Worm (Caenorhabditis elegans) whole organism, L1 larva: ENCODE results near the gene ugtp-1.

Experiments used
- C04F5.9 ChIP-seq: sonication (generic microtip); optimal IDR thresholded peaks from 2 replicates; lab custom pipeline; 2016; ENCODE audit warnings: missing genetic modification characterization, missing compliant biosample characterization
- Y116A8C.19 ChIP-seq: sonication (generic microtip); optimal IDR thresholded peaks from 2 replicates; lab custom pipeline; 2016; ENCODE audit warnings: missing compliant biosample characterization, missing genetic modification characterization, borderline replicate concordance
- alr-1 ChIP-seq: fragments of 200-800 bp; sonication (Bioruptor generic); optimal IDR thresholded peaks from 2 replicates; lab custom pipeline; 2018; ENCODE audit warnings: borderline replicate concordance, mild to moderate bottlenecking, missing genetic modification characterization, missing compliant biosample characterization
- ama-1 ChIP-seq: fragments of 150-350 bp; optimal IDR thresholded peaks from 2 replicates; lab custom pipeline; 2014
- ceh-63 ChIP-seq: fragments of 200-800 bp; sonication (Bioruptor generic); optimal IDR thresholded peaks from 2 replicates; lab custom pipeline; 2018; ENCODE audit warnings: mild to moderate bottlenecking, missing genetic modification characterization, missing compliant biosample characterization
- ceh-8 ChIP-seq: fragments of 200-800 bp; sonication (Bioruptor generic); optimal IDR thresholded peaks from 2 replicates; lab custom pipeline; 2018; ENCODE audit warnings: mild to moderate bottlenecking, missing genetic modification characterization, moderate library complexity, missing compliant biosample characterization
- ceh-82 ChIP-seq, 3 experiments: fragments of 150-350 bp in 1 of 3; sonication (generic microtip) in 2 of 3; optimal IDR thresholded peaks; 2 replicates each; lab custom pipeline; 2014 to 2017; ENCODE audit warnings: missing biosample characterization in 3 of 3, missing genetic modification characterization in 3 of 3
- ceh-90 ChIP-seq: sonication (generic microtip); optimal IDR thresholded peaks from 2 replicates; lab custom pipeline; 2016; ENCODE audit warnings: missing genetic modification characterization, missing compliant biosample characterization
- ces-1 ChIP-seq: fragments of 150-350 bp; optimal IDR thresholded peaks from 2 replicates; lab custom pipeline; 2014; ENCODE audit warnings: missing biosample characterization, missing genetic modification reagents, missing genetic modification characterization
- efl-1 ChIP-seq, 4 experiments: fragments of 150-350 bp; optimal IDR thresholded peaks in 3 of 4; peaks in 1 of 4; 1 replicate in 1 of 4; 2 replicates in 3 of 4; lab custom pipeline; 2014; ENCODE audit warnings: missing biosample characterization in 2 of 4, missing genetic modification characterization in 2 of 4, missing genetic modification reagents in 2 of 4
- efl-3 ChIP-seq: fragments of 200-800 bp; sonication (Bioruptor generic); optimal IDR thresholded peaks from 2 replicates; lab custom pipeline; 2018; ENCODE audit warnings: mild to moderate bottlenecking, missing genetic modification characterization, missing compliant biosample characterization
- egl-27 ChIP-seq, 2 experiments: fragments of 150-350 bp in 1 of 2; sonication (generic microtip); optimal IDR thresholded peaks; 3 replicates each; lab custom pipeline; 2017 to 2018; ENCODE audit warnings: missing biosample characterization in 2 of 2, missing genetic modification characterization in 2 of 2, missing genetic modification reagents in 2 of 2
- elt-2 ChIP-seq: sonication (generic microtip); optimal IDR thresholded peaks from 2 replicates; lab custom pipeline; 2016; ENCODE audit warnings: missing genetic modification characterization, mild to moderate bottlenecking, inconsistent platforms, missing compliant biosample characterization, missing genetic modification reagents
- elt-3 ChIP-seq, 6 experiments: fragments of 150-350 bp in 1 of 6; sonication (generic microtip); optimal IDR thresholded peaks; 2 replicates each; lab custom pipeline; 2017 to 2018; ENCODE audit warnings: missing biosample characterization in 6 of 6, missing genetic modification characterization in 6 of 6, inconsistent platforms in 1 of 6
- fkh-10 ChIP-seq: sonication (generic microtip); optimal IDR thresholded peaks from 2 replicates; lab custom pipeline; 2017; ENCODE audit warnings: missing biosample characterization, missing genetic modification reagents, missing genetic modification characterization
- fkh-8 ChIP-seq: sonication (generic microtip); optimal IDR thresholded peaks from 2 replicates; lab custom pipeline; 2016; ENCODE audit warnings: mild to moderate bottlenecking, missing genetic modification characterization, missing compliant biosample characterization
- fos-1 ChIP-seq: fragments of 150-350 bp; optimal IDR thresholded peaks from 2 replicates; lab custom pipeline; 2014; ENCODE audit warnings: missing biosample characterization, missing genetic modification characterization
- grh-1 ChIP-seq: fragments of 200-800 bp; sonication (Bioruptor generic); IDR thresholded peaks from 2 replicates; pipeline ENCODE4 v1.3.6; 2022; ENCODE audit warnings: missing genetic modification reagents, missing genetic modification characterization, missing compliant biosample characterization
- hlh-17 ChIP-seq: fragments of 200-800 bp; sonication (Bioruptor generic); optimal IDR thresholded peaks from 2 replicates; lab custom pipeline; 2018; ENCODE audit warnings: missing genetic modification characterization, mild to moderate bottlenecking, missing compliant biosample characterization, moderate library complexity, borderline replicate concordance
- hlh-4 ChIP-seq: sonication (generic microtip); optimal IDR thresholded peaks from 2 replicates; lab custom pipeline; 2016; ENCODE audit warnings: mild to moderate bottlenecking, missing genetic modification characterization, missing compliant biosample characterization
- isw-1 ChIP-seq: fragments of 200-800 bp; sonication (Bioruptor generic); IDR thresholded peaks from 2 replicates; pipeline ENCODE4 v1.3.6; 2022; ENCODE audit warnings: missing genetic modification characterization, missing compliant biosample characterization
- lin-14 ChIP-seq: fragments of 200-800 bp; sonication (Bioruptor generic); optimal IDR thresholded peaks from 2 replicates; lab custom pipeline; 2018; ENCODE audit warnings: mild to moderate bottlenecking, missing genetic modification characterization, moderate library complexity, missing compliant biosample characterization
- lin-15B ChIP-seq: fragments of 150-350 bp; sonication (generic microtip); optimal IDR thresholded peaks from 3 replicates; lab custom pipeline; 2014; ENCODE audit warnings: missing biosample characterization, missing genetic modification characterization
- lir-3 ChIP-seq: sonication (generic microtip); optimal IDR thresholded peaks from 2 replicates; lab custom pipeline; 2016; ENCODE audit warnings: mild to moderate bottlenecking, missing genetic modification characterization, moderate library complexity, missing compliant biosample characterization; ENCODE audit not compliant: poor library complexity
- lsy-2 ChIP-seq, 2 experiments: fragments of 150-350 bp; optimal IDR thresholded peaks; 2 replicates each; lab custom pipeline; 2014; ENCODE audit warnings: missing biosample characterization in 2 of 2, missing genetic modification characterization in 2 of 2
- mdl-1 ChIP-seq, 2 experiments: fragments of 150-350 bp; optimal IDR thresholded peaks; 2 replicates each; lab custom pipeline; 2014 to 2017; ENCODE audit warnings: missing biosample characterization in 2 of 2, missing genetic modification characterization in 2 of 2, inconsistent platforms in 1 of 2
- mef-2 ChIP-seq: fragments of 150-350 bp; optimal IDR thresholded peaks from 2 replicates; lab custom pipeline; 2014; ENCODE audit warnings: missing biosample characterization, missing genetic modification characterization
- mep-1 ChIP-seq: fragments of 150-350 bp; optimal IDR thresholded peaks from 2 replicates; lab custom pipeline; 2014; ENCODE audit warnings: missing biosample characterization, missing genetic modification characterization
- nhr-11 ChIP-seq: fragments of 150-350 bp; optimal IDR thresholded peaks from 2 replicates; lab custom pipeline; 2014; ENCODE audit warnings: missing biosample characterization, missing genetic modification characterization
- nhr-12 ChIP-seq: sonication (generic microtip); optimal IDR thresholded peaks from 2 replicates; lab custom pipeline; 2017; ENCODE audit warnings: missing biosample characterization, missing genetic modification characterization
- nhr-19 ChIP-seq: fragments of 200-800 bp; sonication (Bioruptor generic); conservative IDR thresholded peaks from 2 replicates; pipeline ENCODE4 v1.3.6; 2022; ENCODE audit warnings: missing genetic modification characterization, missing compliant biosample characterization
- nhr-237 ChIP-seq: fragments of 150-350 bp; optimal IDR thresholded peaks from 2 replicates; lab custom pipeline; 2014; ENCODE audit warnings: missing biosample characterization, missing genetic modification characterization
- nhr-71 ChIP-seq: sonication (generic microtip); optimal IDR thresholded peaks from 2 replicates; lab custom pipeline; 2016; ENCODE audit warnings: mild to moderate bottlenecking, missing genetic modification characterization, moderate library complexity, missing compliant biosample characterization
- nhr-77 ChIP-seq: fragments of 150-350 bp; optimal IDR thresholded peaks from 2 replicates; lab custom pipeline; 2014; ENCODE audit warnings: missing biosample characterization, missing genetic modification characterization
- nhr-85 ChIP-seq: sonication (generic microtip); peaks from one replicate; lab custom pipeline; 2016; ENCODE audit warnings: missing genetic modification characterization, inconsistent platforms, missing compliant biosample characterization
- pax-3 ChIP-seq: fragments of 200-800 bp; sonication (Bioruptor generic); optimal IDR thresholded peaks from 2 replicates; lab custom pipeline; 2018; ENCODE audit warnings: mild to moderate bottlenecking, missing genetic modification characterization, moderate library complexity, missing compliant biosample characterization
- pqm-1 ChIP-seq: sonication (generic microtip); optimal IDR thresholded peaks from 3 replicates; lab custom pipeline; 2017; ENCODE audit warnings: missing biosample characterization, missing genetic modification characterization
- snpc-4 ChIP-seq: fragments of 150-350 bp; optimal IDR thresholded peaks from 2 replicates; lab custom pipeline; 2014; ENCODE audit warnings: missing biosample characterization, missing genetic modification characterization
- sptf-1 ChIP-seq: fragments of 150-350 bp; optimal IDR thresholded peaks from 2 replicates; lab custom pipeline; 2014; ENCODE audit warnings: missing biosample characterization, missing genetic modification characterization
- swsn-7 ChIP-seq: sonication (generic microtip); optimal IDR thresholded peaks from 2 replicates; lab custom pipeline; 2016; ENCODE audit warnings: missing genetic modification characterization, missing compliant biosample characterization
- tbx-2 ChIP-seq: sonication (generic microtip); optimal IDR thresholded peaks from 2 replicates; lab custom pipeline; 2016; ENCODE audit warnings: missing genetic modification characterization, missing compliant biosample characterization
- unc-130 ChIP-seq: fragments of 150-350 bp; optimal IDR thresholded peaks from 2 replicates; lab custom pipeline; 2017; ENCODE audit warnings: missing biosample characterization, missing genetic modification characterization, inconsistent platforms
- unc-30 ChIP-seq: sonication (generic microtip); optimal IDR thresholded peaks from 2 replicates; lab custom pipeline; 2017; ENCODE audit warnings: missing biosample characterization, missing genetic modification characterization
- zag-1 ChIP-seq: fragments of 150-350 bp; optimal IDR thresholded peaks from 2 replicates; lab custom pipeline; 2014; ENCODE audit warnings: missing biosample characterization, missing genetic modification characterization
- ztf-11 ChIP-seq, 2 experiments: sonication (generic microtip); optimal IDR thresholded peaks; 2 replicates each; lab custom pipeline; 2016 to 2017; ENCODE audit warnings: missing genetic modification characterization in 2 of 2, missing biosample characterization in 1 of 2, missing compliant biosample characterization in 1 of 2

The ugtp-1 gene

DNA sequence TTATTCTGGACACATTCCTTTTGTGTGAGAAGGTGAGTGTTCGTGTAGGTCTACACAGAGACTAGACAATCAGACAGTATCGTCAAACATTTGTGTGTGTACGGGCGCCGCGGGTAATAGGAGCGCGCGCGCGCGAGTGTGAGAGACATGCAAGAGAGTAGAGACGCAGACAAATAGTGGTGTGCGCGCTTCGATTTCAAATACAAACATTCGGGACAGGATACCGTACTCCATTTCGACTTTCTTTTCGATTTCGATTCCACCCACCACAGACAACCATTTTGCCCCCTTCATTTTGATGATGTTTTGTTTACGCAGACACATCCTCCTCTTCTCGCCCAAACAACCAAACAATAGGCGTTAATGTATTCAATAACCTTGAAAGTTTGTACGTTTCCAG, 44.3 kb upstream of the ugtp-1 start (continued):
- TF ChIP-seq ceh-63 (GFP tag; lab: Kevin White, UChicago) (no peak), nhr-237 (tag; lab: Kevin White, UChicago) (peak; percentile 68), ztf-11 (tag; optimal IDR thresholded peaks at IDR 0.05; lab: Kevin White, UChicago) (no peak), lin-14 (GFP tag; lab: Kevin White, UChicago) (peak; percentile 95), efl-1 (optimal IDR thresholded peaks at IDR 0.05; lab: Kevin White, UChicago) (peak; percentile 51 to 64), efl-1 (GFP tag; optimal IDR thresholded peaks at IDR 0.05 in 1 of 2; lab: Kevin White, UChicago) (peak in 1 of 2 experiments; percentile 3), egl-27 (tag; optimal IDR thresholded peaks at IDR 0.05; lab: Kevin White, UChicago) (peak; percentile 30 to 56), fos-1 (tag; lab: Kevin White, UChicago) (peak; percentile 38), efl-3 (GFP tag; lab: Kevin White, UChicago) (no peak), grh-1 (GFP tag; lab: Robert Waterston, UW) (peak; percentile 73), nhr-77 (tag; lab: Kevin White, UChicago) (peak; percentile 81), swsn-7 (tag; lab: Kevin White, UChicago) (peak; percentile 71), ama-1 (lab: Kevin White, UChicago) (no peak), hlh-17 (no peak), tbx-2 (tag; lab: Kevin White, UChicago) (peak; percentile 67), elt-3 (tag; optimal IDR thresholded peaks at IDR 0.05; lab: Kevin White, UChicago) (peak in 3 of 6 experiments; percentile 58 to 87 (median 72)), zag-1 (tag; lab: Kevin White, UChicago) (no peak), mdl-1 (tag; optimal IDR thresholded peaks at IDR 0.05; lab: Kevin White, UChicago) (peak in 1 of 2 experiments; percentile 90), ceh-8 (GFP tag; lab: Kevin White, UChicago) (peak; percentile 29), pqm-1 (no peak), mef-2 (tag; lab: Kevin White, UChicago) (no peak), fkh-10 (GFP tag; lab: Kevin White, UChicago) (no peak), ces-1 (GFP tag; lab: Kevin White, UChicago) (no peak), nhr-71 (peak; percentile 81), pax-3 (tag; lab: Kevin White, UChicago) (no peak), nhr-19 (GFP tag; lab: Robert Waterston, UW) (peak; percentile 74), Y116A8C.19 (no peak), fkh-8 (no peak), unc-30 (no peak), lin-15B (tag; lab: Kevin White, UChicago) (no peak), nhr-11 (tag; lab: Kevin White, UChicago) (no peak), elt-2 (tag; lab: Kevin White, UChicago) (peak; percentile 30), ceh-90 (tag; lab: Kevin White, UChicago) (no peak), unc-130 (tag; lab: Kevin White, UChicago) (no peak), nhr-12 (no peak), C04F5.9 (no peak), snpc-4 (tag; lab: Kevin White, UChicago) (peak; percentile 17), mep-1 (tag; lab: Kevin White, UChicago) (peak; percentile 61), lir-3 (tag; lab: Kevin White, UChicago) (no peak), alr-1 (no peak), sptf-1 (tag; lab: Kevin White, UChicago) (no peak), isw-1 (no peak), lsy-2 (tag; optimal IDR thresholded peaks at IDR 0.05; lab: Kevin White, UChicago) (peak; percentile 63 to 88), ceh-82 (tag; optimal IDR thresholded peaks at IDR 0.05; lab: Kevin White, UChicago) (peak; percentile 26 to 76 (median 54))

ce11 chrIII:8792251-8792650, 41.7 kb upstream of the ugtp-1 start, which contains the start of gene ztf-1:
ztf-1 (minus strand) TSS chrIII:8792351.
- TF ChIP-seq nhr-85 (tag; lab: Kevin White, UChicago): no peak
- no peak for TF ChIP-seq hlh-4 (tag; lab: Kevin White, UChicago)
- TF ChIP-seq, all 84 proteins: peak for 0
